Worm (Caenorhabditis elegans): ENCODE data around the gene clec-171.
A peak's percentile ranks its signal among the peaks of the same experiment; 100 is the strongest.

clec-171 gene

DNA sequence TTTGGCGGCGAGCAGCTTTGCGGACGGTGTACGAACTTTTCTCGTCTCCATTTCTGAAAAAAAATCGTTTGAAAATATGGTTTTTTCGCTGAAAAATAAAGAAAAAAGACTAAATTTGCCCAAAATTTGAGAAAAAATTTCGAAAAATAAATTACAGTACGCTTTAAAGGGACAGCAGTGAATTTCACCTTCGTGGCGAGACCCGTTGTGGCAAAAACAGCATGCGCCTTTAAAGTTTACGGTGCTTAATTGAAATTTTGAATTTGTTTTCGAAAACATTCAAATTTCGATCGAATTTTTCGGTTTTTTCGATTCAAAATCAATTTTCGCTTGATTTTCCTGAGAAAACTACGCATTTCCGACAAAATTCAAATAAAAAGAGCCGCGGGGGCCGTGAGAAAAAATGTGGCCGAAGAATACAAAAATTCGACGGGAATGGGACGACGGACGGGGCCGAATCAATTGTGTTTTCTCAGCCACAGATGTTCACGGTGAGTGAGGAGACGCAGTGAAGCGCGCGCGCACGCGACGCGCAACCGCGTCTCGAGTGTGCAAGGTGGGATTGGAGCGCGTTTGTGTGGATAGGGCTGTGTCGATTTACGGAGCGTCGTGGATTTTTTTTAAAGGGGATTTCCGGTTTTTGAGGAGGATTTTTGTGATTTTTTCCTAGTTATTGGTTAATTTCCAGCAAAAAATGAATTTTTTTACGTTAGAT is 7.2 kb downstream of the clec-171 start, which contains the start of gene Y77E11A.7 (continued):
- no peak for TF ChIP-seq ets-4 (GFP tag; optimal IDR thresholded peaks at IDR 0.05)
- TF ChIP-seq T26A5.8 (tag; optimal IDR thresholded peaks at IDR 0.05) = no peak
- TF ChIP-seq hmg-1.2 (GFP tag; IDR thresholded peaks at IDR 0.05) = peak; percentile 70; the same call in 1 of the 2 replicates
- 0 out of 2 replicates have a peak, but pooled peaks have one; percentile 29 for TF ChIP-seq lin-26 (GFP tag; IDR thresholded peaks at IDR 0.05)
- TF ChIP-seq K11D2.4 (GFP tag; IDR thresholded peaks at IDR 0.05) = peak; percentile 61; the same call in 1 of the 2 replicates
- TF ChIP-seq atf-7 (tag; optimal IDR thresholded peaks at IDR 0.05) = no peak
- no peak for TF ChIP-seq ZK185.1 (tag; optimal IDR thresholded peaks at IDR 0.05; ENCODE audit: poor library complexity, severe bottlenecking)
- TF ChIP-seq snpc-1.1 (tag; optimal IDR thresholded peaks at IDR 0.05; ENCODE audit: insufficient read depth) = no peak
- TF ChIP-seq F23B12.7 (tag; optimal IDR thresholded peaks at IDR 0.05; ENCODE audit: insufficient read depth) = peak; percentile 52
- TF ChIP-seq F10E7.11 (tag; optimal IDR thresholded peaks at IDR 0.05) = no peak
- TF ChIP-seq hrde-1 (tag; optimal IDR thresholded peaks at IDR 0.05; ENCODE audit: borderline replicate concordance) = no peak
- TF ChIP-seq gei-17 (GFP tag; optimal IDR thresholded peaks at IDR 0.05) = peak; percentile 4
- TF ChIP-seq tbx-9 (tag; optimal IDR thresholded peaks at IDR 0.05; ENCODE audit: borderline replicate concordance) = no peak
- TF ChIP-seq B0336.3 (GFP tag; IDR thresholded peaks at IDR 0.05) = peak; percentile 71
- TF ChIP-seq nhr-27 (tag; optimal IDR thresholded peaks at IDR 0.05) = no peak
- peak; percentile 14 for TF ChIP-seq snpc-3.4 (tag; optimal IDR thresholded peaks at IDR 0.05)
- peak in 1 of 2 experiments; percentile 3 for TF ChIP-seq rec-8 (tag; optimal IDR thresholded peaks at IDR 0.05)
- TF ChIP-seq egrh-3 (GFP tag; IDR thresholded peaks at IDR 0.05) = peak; percentile 66
- no peak for TF ChIP-seq fkh-3 (tag; optimal IDR thresholded peaks at IDR 0.05)
- no peak for TF ChIP-seq efl-1 (GFP tag; optimal IDR thresholded peaks at IDR 0.05)
- no peak for TF ChIP-seq chd-7 (tag; optimal IDR thresholded peaks at IDR 0.05)
- peak; percentile 69; the same call in 1 of the 2 replicates for TF ChIP-seq ceh-91 (GFP tag; IDR thresholded peaks at IDR 0.05)
- no peak for TF ChIP-seq die-1 (tag; optimal IDR thresholded peaks at IDR 0.05)
- no peak for TF ChIP-seq F39B2.1 (GFP tag; IDR thresholded peaks at IDR 0.05)
- peak; percentile 48; the same call in 1 of the 2 replicates for TF ChIP-seq pbrm-1 (GFP tag; IDR thresholded peaks at IDR 0.05)
- TF ChIP-seq lin-54 (GFP tag; optimal IDR thresholded peaks at IDR 0.05) = peak; percentile 68
- no peak for TF ChIP-seq lag-1 (GFP tag; IDR thresholded peaks at IDR 0.05)
- TF ChIP-seq Y79H2A.3 (GFP tag; conservative IDR thresholded peaks at IDR 0.05) = no peak
- TF ChIP-seq nhr-120 (GFP tag; IDR thresholded peaks at IDR 0.05) = no peak
- no peak for TF ChIP-seq Y53G8AR.9 (GFP tag; conservative IDR thresholded peaks at IDR 0.05)
- no peak for TF ChIP-seq rcor-1 (GFP tag; IDR thresholded peaks at IDR 0.05)
- no peak for TF ChIP-seq F55B11.4 (tag; optimal IDR thresholded peaks at IDR 0.05; ENCODE audit: borderline replicate concordance, insufficient read depth)
- TF ChIP-seq attf-5 (GFP tag; optimal IDR thresholded peaks at IDR 0.05) = peak; percentile 99
- TF ChIP-seq rpc-1 (optimal IDR thresholded peaks at IDR 0.05) = no peak
- no peak for TF ChIP-seq rpc-1 (tag; optimal IDR thresholded peaks at IDR 0.05)
- no peak for TF ChIP-seq ztf-3 (GFP tag; optimal IDR thresholded peaks at IDR 0.05)
- TF ChIP-seq ama-1 (optimal IDR thresholded peaks at IDR 0.05) = no peak
- no peak for TF ChIP-seq ama-1 (GFP tag; optimal IDR thresholded peaks at IDR 0.05)
- TF ChIP-seq lsl-1 (GFP tag; optimal IDR thresholded peaks at IDR 0.05) = peak; percentile 95
- no peak for TF ChIP-seq egl-18 (GFP tag; IDR thresholded peaks at IDR 0.05)
- TF ChIP-seq sea-2 (GFP tag; IDR thresholded peaks at IDR 0.05) = no peak
- TF ChIP-seq mcd-1 (GFP tag; IDR thresholded peaks at IDR 0.05) = peak; percentile 93
- no peak for TF ChIP-seq ceh-58 (GFP tag; IDR thresholded peaks at IDR 0.05)
- no peak for TF ChIP-seq F57C9.4 (tag; optimal IDR thresholded peaks at IDR 0.05)
- TF ChIP-seq mel-28 (tag; optimal IDR thresholded peaks at IDR 0.05; ENCODE audit: borderline replicate concordance) = no peak
- TF ChIP-seq cebp-2 (GFP tag; IDR thresholded peaks at IDR 0.05) = no peak
- no peak for TF ChIP-seq hmg-20 (GFP tag; IDR thresholded peaks at IDR 0.05)
- TF ChIP-seq zfh-2 (GFP tag; conservative IDR thresholded peaks at IDR 0.05) = peak; percentile 98
